Fruit fly (Drosophila melanogaster) whole organism, adult: Measurements from ENCODE around the gene CG2975.

Experiments
- CG5204 ChIP-seq: fragments of 200-800 bp; sonication (Bioruptor generic); optimal IDR thresholded peaks from 2 replicates; lab custom pipeline; 2016; ENCODE audit warnings: missing biosample characterization, missing genetic modification characterization
- Hr96 ChIP-seq: fragments of 200-800 bp; sonication (Bioruptor generic); optimal IDR thresholded peaks from 2 replicates; lab custom pipeline; 2016; ENCODE audit warnings: missing biosample characterization, missing genetic modification characterization
- Mnt ChIP-seq: fragments of 200-800 bp; sonication (Bioruptor generic); optimal IDR thresholded peaks from 2 replicates; lab custom pipeline; 2016; ENCODE audit warnings: missing biosample characterization, mild to moderate bottlenecking, missing genetic modification characterization
- bab1 ChIP-seq: fragments of 200-800 bp; sonication (Bioruptor generic); optimal IDR thresholded peaks from 3 replicates; lab custom pipeline; 2019; ENCODE audit warnings: missing biosample characterization, mild to moderate bottlenecking, missing genetic modification characterization, moderate library complexity
- cic ChIP-seq: fragments of 200-800 bp; sonication (Bioruptor generic); optimal IDR thresholded peaks from 2 replicates; lab custom pipeline; 2017; ENCODE audit warnings: missing biosample characterization, mild to moderate bottlenecking, missing genetic modification characterization, moderate library complexity
- kay ChIP-seq: fragments of 200-800 bp; sonication (Bioruptor generic); peaks from one replicate; lab custom pipeline; 2016; ENCODE audit warnings: missing biosample characterization, missing genetic modification characterization, borderline replicate concordance
- pad ChIP-seq: fragments of 200-800 bp; sonication (Bioruptor generic); optimal IDR thresholded peaks from 3 replicates; lab custom pipeline; 2017; ENCODE audit warnings: missing biosample characterization, missing genetic modification characterization, mild to moderate bottlenecking, moderate library complexity, missing genetic modification reagents
- toe ChIP-seq: fragments of 200-800 bp; sonication (Bioruptor generic); optimal IDR thresholded peaks from 2 replicates; lab custom pipeline; 2016; ENCODE audit warnings: missing biosample characterization, missing genetic modification characterization

DNA sequence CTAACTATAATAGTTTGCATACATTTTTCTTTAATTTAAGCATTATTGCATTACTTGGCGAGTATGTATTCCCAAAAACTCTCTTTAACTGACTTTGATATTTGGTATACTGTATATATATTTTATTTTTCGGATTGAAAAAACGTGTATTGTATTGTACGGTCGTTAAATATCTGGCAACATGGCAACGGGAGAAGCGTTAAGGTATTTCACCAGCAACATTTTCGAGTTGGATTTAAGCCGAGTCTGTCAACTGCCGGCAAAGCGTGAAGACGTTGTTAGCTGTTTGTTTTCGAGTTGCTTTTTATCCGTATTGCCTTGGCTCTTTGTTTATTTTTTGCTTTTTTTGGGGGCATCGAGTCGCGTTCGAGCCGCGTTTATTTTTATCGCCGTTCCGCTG lies at the start of gene CG2975:
- TF ChIP-seq Mnt (GFP tag; lab: Kevin White, UChicago) (no peak), cic (GFP tag; lab: Kevin White, UChicago) (no peak), Hr96 (GFP tag; lab: Kevin White, UChicago) (no peak), kay (GFP tag; lab: Kevin White, UChicago) (no peak), toe (GFP tag; lab: Kevin White, UChicago) (no peak), pad (GFP tag; lab: Kevin White, UChicago) (no peak), CG5204 (GFP tag; lab: Kevin White, UChicago) (no peak), bab1 (no peak)
